Fruit fly (Drosophila melanogaster): ENCODE results near the gene CG4617.
A peak's percentile ranks its signal among the peaks of the same experiment; 100 is the strongest.

Gene CG4617

DNA sequence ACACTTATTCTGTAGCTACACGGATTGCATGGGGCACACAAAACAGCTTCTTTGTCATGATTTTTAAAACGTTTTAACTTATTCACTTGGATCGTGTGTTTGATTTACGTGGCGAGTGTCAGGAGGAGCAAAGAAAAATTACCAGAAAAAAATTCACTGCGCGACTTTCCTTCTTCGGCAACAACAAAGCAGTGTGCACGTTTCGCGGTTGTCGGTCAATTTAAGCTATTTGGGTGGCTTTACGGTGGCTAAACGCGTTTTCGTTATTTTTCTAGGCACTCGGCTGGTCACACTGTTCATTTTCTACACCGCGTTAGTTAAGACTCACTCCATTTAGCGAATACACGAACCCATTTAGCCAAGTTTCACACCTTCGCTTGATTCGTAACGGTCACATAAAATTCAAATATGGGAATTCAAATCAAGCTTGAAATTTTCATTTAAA is 6.4 kb downstream of the CG4617 start, which contains the start of gene Sxl (continued):
- TF ChIP-seq CG9727 (GFP tag; optimal IDR thresholded peaks at IDR 0.05) (no peak), CG8944 (GFP tag; optimal IDR thresholded peaks at IDR 0.05) (no peak), Sox100B (GFP tag; optimal IDR thresholded peaks at IDR 0.05) (no peak), vvl (GFP tag; IDR thresholded peaks at IDR 0.05) (peak; percentile 50), CG5953 (GFP tag; IDR thresholded peaks at IDR 0.05) (no peak), ftz-f1 (GFP tag; optimal IDR thresholded peaks at IDR 0.05) (no peak), Elba2 (GFP tag; optimal IDR thresholded peaks at IDR 0.05) (no peak), sd (tag; optimal IDR thresholded peaks at IDR 0.05) (peak; percentile 47), odd (GFP tag; optimal IDR thresholded peaks at IDR 0.05) (no peak), dati (GFP tag; IDR thresholded peaks at IDR 0.05) (no peak), CG2678 (tag; optimal IDR thresholded peaks at IDR 0.05) (peak; percentile 28), aop (GFP tag; IDR thresholded peaks at IDR 0.05) (no peak), CoRest (tag; optimal IDR thresholded peaks at IDR 0.05) (peak; percentile 57), CG15514 (GFP tag; optimal IDR thresholded peaks at IDR 0.05) (peak; percentile 85), ara (GFP tag; IDR thresholded peaks at IDR 0.05) (no peak), gsb (GFP tag; IDR thresholded peaks at IDR 0.05) (no peak), bowl (GFP tag; IDR thresholded peaks at IDR 0.05) (no peak), Oaz (GFP tag; IDR thresholded peaks at IDR 0.05) (no peak), CG1529 (GFP tag; optimal IDR thresholded peaks at IDR 0.05) (no peak), CG12744 (GFP tag; optimal IDR thresholded peaks at IDR 0.05) (no peak), Blimp-1 (GFP tag; optimal IDR thresholded peaks at IDR 0.05) (no peak), BEAF-32 (GFP tag; optimal IDR thresholded peaks at IDR 0.05) (peak; percentile 53), run (tag; optimal IDR thresholded peaks at IDR 0.05) (peak; percentile 15), disco-r (GFP tag; optimal IDR thresholded peaks at IDR 0.05) (no peak), tll (GFP tag; optimal IDR thresholded peaks at IDR 0.05) (no peak), CG33557 (GFP tag; optimal IDR thresholded peaks at IDR 0.05) (no peak), pb (GFP tag; optimal IDR thresholded peaks at IDR 0.05) (no peak), HLH4C (GFP tag; IDR thresholded peaks at IDR 0.05; ENCODE audit: partially characterized antibody) (no peak), al (GFP tag; IDR thresholded peaks at IDR 0.05) (no peak), Vsx1 (GFP tag; optimal IDR thresholded peaks at IDR 0.05) (no peak), Ravus (GFP tag; IDR thresholded peaks at IDR 0.05) (no peak), CG9817 (tag; optimal IDR thresholded peaks at IDR 0.05) (no peak), row (GFP tag; IDR thresholded peaks at IDR 0.05) (peak; percentile 23; the same call in 1 of the 3 replicates), fru (optimal IDR thresholded peaks at IDR 0.05) (no peak), CG17186 (GFP tag; optimal IDR thresholded peaks at IDR 0.05) (peak; percentile 49), CG6791 (GFP tag; IDR thresholded peaks at IDR 0.05; ENCODE audit: partially characterized antibody) (peak; percentile 15; the same call in 1 of the 3 replicates), tgo (GFP tag; IDR thresholded peaks at IDR 0.05) (no peak), Mrtf (GFP tag; IDR thresholded peaks at IDR 0.05) (no peak), CG8359 (GFP tag; optimal IDR thresholded peaks at IDR 0.05; ENCODE audit: borderline replicate concordance) (no peak), CG3281 (GFP tag; optimal IDR thresholded peaks at IDR 0.05) (peak; percentile 54), danr (GFP tag; IDR thresholded peaks at IDR 0.05) (no peak), prd (optimal IDR thresholded peaks at IDR 0.05) (no peak), prd (GFP tag; IDR thresholded peaks at IDR 0.05) (no peak), bbx (GFP tag; IDR thresholded peaks at IDR 0.05; ENCODE audit: partially characterized antibody) (peak; percentile 52; the same call in 1 of the 2 replicates), en (GFP tag; optimal IDR thresholded peaks at IDR 0.05) (no peak), CG7357 (GFP tag; IDR thresholded peaks at IDR 0.05) (no peak), CG34224 (GFP tag; IDR thresholded peaks at IDR 0.05; ENCODE audit: partially characterized antibody) (peak; percentile 34; the same call in 1 of the 3 replicates), dysf (GFP tag; IDR thresholded peaks at IDR 0.05) (no peak), ro (GFP tag; IDR thresholded peaks at IDR 0.05) (no peak), CG3847 (GFP tag; IDR thresholded peaks at IDR 0.05) (peak; percentile 51; the same call in 1 of the 2 replicates), pita (GFP tag; optimal IDR thresholded peaks at IDR 0.05) (peak; percentile 96), ap (GFP tag; IDR thresholded peaks at IDR 0.05) (no peak)

Measured in whole organism, embryonic.